Fruit fly (Drosophila melanogaster): ENCODE measurements around the gene Sirt2.

Gene Sirt2

dm6 chr3R:20292030-20292879 lies 36.0 kb upstream of the Sirt2 start (continued):
- TF ChIP-seq ara (GFP tag; IDR thresholded peaks at IDR 0.05) (peak; percentile 58; the same call in 1 of the 2 replicates), Chrac-16 (GFP tag; optimal IDR thresholded peaks at IDR 0.05) (peak; percentile 77), CG11504 (tag; optimal IDR thresholded peaks at IDR 0.05) (peak; percentile 71), ems (GFP tag; optimal IDR thresholded peaks at IDR 0.05) (peak; percentile 36), ATbp (GFP tag; optimal IDR thresholded peaks at IDR 0.05) (peak; percentile 31), CG10274 (GFP tag; optimal IDR thresholded peaks at IDR 0.05) (peak; percentile 17), Hr78 (GFP tag; optimal IDR thresholded peaks at IDR 0.05) (peak in 1 of 2 experiments; percentile 98), Ravus (GFP tag; IDR thresholded peaks at IDR 0.05) (no peak), CG4820 (GFP tag; optimal IDR thresholded peaks at IDR 0.05) (peak; percentile 75), Xbp1 (GFP tag; optimal IDR thresholded peaks at IDR 0.05) (peak; percentile 63), trh (GFP tag; optimal IDR thresholded peaks at IDR 0.05) (peak; percentile 55), CG18262 (tag; optimal IDR thresholded peaks at IDR 0.05) (peak; percentile 91), CG10267 (tag; optimal IDR thresholded peaks at IDR 0.05) (peak; percentile 73), chif (GFP tag; optimal IDR thresholded peaks at IDR 0.05) (peak; percentile 58 to 82), sna (GFP tag; IDR thresholded peaks at IDR 0.05; ENCODE audit: partially characterized antibody) (no peak), CG7271 (tag; optimal IDR thresholded peaks at IDR 0.05) (peak; percentile 43), Antp (GFP tag; optimal IDR thresholded peaks at IDR 0.05) (peak; percentile 58), CG4360 (GFP tag; IDR thresholded peaks at IDR 0.05) (peak; percentile 32; the same call in 1 of the 2 replicates), Trl (optimal IDR thresholded peaks at IDR 0.05) (peak in 1 of 2 experiments; percentile 25), Trl (GFP tag; optimal IDR thresholded peaks at IDR 0.05) (no peak), Six4 (GFP tag; optimal IDR thresholded peaks at IDR 0.05) (peak; percentile 39), esg (GFP tag; conservative IDR thresholded peaks at IDR 0.05) (peak; percentile 44; the same call in 1 of the 2 replicates), BtbVII (GFP tag; optimal IDR thresholded peaks at IDR 0.05) (no peak), Usf (GFP tag; optimal IDR thresholded peaks at IDR 0.05) (peak; percentile 63), CG12104 (GFP tag; optimal IDR thresholded peaks at IDR 0.05) (peak; percentile 9), croc (GFP tag; conservative IDR thresholded peaks at IDR 0.05) (peak; percentile 19; the same call in 1 of the 3 replicates), CG5245 (GFP tag; optimal IDR thresholded peaks at IDR 0.05) (peak; percentile 27), twi (tag; optimal IDR thresholded peaks at IDR 0.05) (peak; percentile 65), org-1 (GFP tag; optimal IDR thresholded peaks at IDR 0.05) (peak; percentile 46), mirr (GFP tag; optimal IDR thresholded peaks at IDR 0.05) (no peak), btn (GFP tag; optimal IDR thresholded peaks at IDR 0.05) (peak; percentile 52), MTF-1 (GFP tag; optimal IDR thresholded peaks at IDR 0.05; ENCODE audit: borderline replicate concordance) (no peak), CG15479 (GFP tag; optimal IDR thresholded peaks at IDR 0.05) (peak; percentile 98), CG18764 (GFP tag; optimal IDR thresholded peaks at IDR 0.05) (peak; percentile 41), fd96Cb (tag; optimal IDR thresholded peaks at IDR 0.05) (peak; percentile 58), sens-2 (GFP tag; IDR thresholded peaks at IDR 0.05) (0 out of 2 replicates have a peak, but pooled peaks have one; percentile 32)

- TF ChIP-seq zen2 (GFP tag; IDR thresholded peaks at IDR 0.05; ENCODE audit: partially characterized antibody) (peak; percentile 24; the same call in 1 of the 3 replicates), CG1233 (GFP tag; optimal IDR thresholded peaks at IDR 0.05) (no peak), Asciz (GFP tag; optimal IDR thresholded peaks at IDR 0.05) (no peak), Usf (GFP tag; optimal IDR thresholded peaks at IDR 0.05) (no peak), cad (GFP tag; optimal IDR thresholded peaks at IDR 0.05) (peak; percentile 72), CG8290 (GFP tag; optimal IDR thresholded peaks at IDR 0.05) (no peak), CG8290 (tag; optimal IDR thresholded peaks at IDR 0.05) (no peak), CG4707 (GFP tag; optimal IDR thresholded peaks at IDR 0.05) (no peak), CG10543 (GFP tag; optimal IDR thresholded peaks at IDR 0.05) (no peak), CG12942 (GFP tag; optimal IDR thresholded peaks at IDR 0.05) (no peak), CG6854 (GFP tag; optimal IDR thresholded peaks at IDR 0.05) (no peak), CG14860 (GFP tag; IDR thresholded peaks at IDR 0.05; ENCODE audit: partially characterized antibody) (0 out of 3 replicates have a peak, but pooled peaks have one; percentile 9), CG5953 (GFP tag; IDR thresholded peaks at IDR 0.05) (no peak), kay (GFP tag; optimal IDR thresholded peaks at IDR 0.05) (no peak)
These were observed 35.3 kb upstream of the Sirt2 start for dm6 chr3R:20292880-20293491.
